Fruit fly (Drosophila melanogaster): ENCODE results near the gene CG33303.

The CG33303 gene

DNA sequence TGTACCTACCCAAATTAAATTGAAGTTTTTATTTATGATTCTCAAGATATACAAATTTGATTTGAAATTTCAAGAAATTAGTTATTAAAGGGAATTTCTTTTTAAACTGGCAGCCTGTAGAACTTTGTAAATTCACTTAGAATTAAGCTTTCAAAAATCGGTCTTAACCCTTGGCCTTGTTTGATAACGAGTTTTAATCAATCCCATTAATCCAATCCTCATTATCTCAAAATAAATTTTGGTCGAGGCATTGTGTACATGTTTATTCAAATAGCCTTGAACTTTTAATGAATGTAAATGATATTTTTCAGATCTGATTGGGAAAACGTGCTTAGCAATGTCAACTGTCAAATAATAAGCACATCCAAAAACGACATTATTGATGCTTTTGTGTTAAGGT, 35.7 kb downstream of the CG33303 start:
- TF ChIP-seq CG8301 (tag; optimal IDR thresholded peaks at IDR 0.05) (no peak), CG12605 (GFP tag; IDR thresholded peaks at IDR 0.05) (no peak), Ets98B (GFP tag; IDR thresholded peaks at IDR 0.05) (no peak), D1 (tag; optimal IDR thresholded peaks at IDR 0.05) (no peak), CG17806 (tag; optimal IDR thresholded peaks at IDR 0.05) (no peak), CG34367 (tag; optimal IDR thresholded peaks at IDR 0.05) (no peak), rn (GFP tag; IDR thresholded peaks at IDR 0.05) (no peak), CG8159 (tag; optimal IDR thresholded peaks at IDR 0.05) (no peak), CG9948 (tag; optimal IDR thresholded peaks at IDR 0.05) (no peak), Pif1A (GFP tag; optimal IDR thresholded peaks at IDR 0.05) (no peak), gl (tag; optimal IDR thresholded peaks at IDR 0.05) (no peak), fd96Ca (GFP tag; IDR thresholded peaks at IDR 0.05) (no peak), CG15710 (tag; optimal IDR thresholded peaks at IDR 0.05) (no peak), CG10348 (GFP tag; IDR thresholded peaks at IDR 0.05) (no peak), CG32121 (GFP tag; IDR thresholded peaks at IDR 0.05) (no peak), Snoo (tag; optimal IDR thresholded peaks at IDR 0.05) (no peak), CG14655 (GFP tag; optimal IDR thresholded peaks at IDR 0.05) (no peak), EcR (GFP tag; optimal IDR thresholded peaks at IDR 0.05) (no peak), CG4496 (GFP tag; IDR thresholded peaks at IDR 0.05) (no peak), CG13204 (GFP tag; optimal IDR thresholded peaks at IDR 0.05) (no peak)

DNA sequence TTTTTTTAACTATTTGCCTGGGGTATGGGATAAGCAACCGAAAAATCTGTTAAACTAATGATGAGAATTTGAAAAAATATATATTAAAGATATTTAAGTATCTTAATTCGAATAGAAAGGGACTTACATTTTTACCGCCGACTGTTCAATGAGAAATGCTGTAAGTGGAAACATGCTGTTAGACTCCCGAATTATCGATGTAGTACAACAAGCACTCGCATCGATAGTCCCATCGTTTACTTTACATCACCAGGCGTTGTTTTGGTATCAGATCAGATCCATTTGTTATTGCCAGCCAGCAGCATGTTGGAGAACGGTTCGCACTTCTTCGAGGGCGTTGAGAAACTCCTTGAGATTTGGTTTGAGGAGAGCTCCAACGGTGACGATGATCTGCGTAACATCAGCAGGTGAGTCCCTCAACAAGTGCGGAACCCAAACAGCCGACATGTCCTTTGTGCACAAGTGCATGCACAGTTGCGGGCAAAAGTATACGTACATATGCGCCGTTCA, 36.3 kb downstream of the CG33303 start, which contains the start of gene SamDC:
Gene SamDC (plus strand): TSS at position 246 of the 510 bp plus-strand sequence.
- TF ChIP-seq Ets98B (GFP tag; IDR thresholded peaks at IDR 0.05) (peak; percentile 36; the same call in 1 of the 2 replicates), Pif1B (GFP tag; optimal IDR thresholded peaks at IDR 0.05) (no peak), gl (tag; optimal IDR thresholded peaks at IDR 0.05) (no peak), CG4496 (GFP tag; IDR thresholded peaks at IDR 0.05) (no peak), CG34367 (tag; optimal IDR thresholded peaks at IDR 0.05) (no peak), CG14655 (GFP tag; optimal IDR thresholded peaks at IDR 0.05) (no peak), fd96Ca (GFP tag; IDR thresholded peaks at IDR 0.05) (no peak), CG15710 (tag; optimal IDR thresholded peaks at IDR 0.05) (peak; percentile 36), D1 (tag; optimal IDR thresholded peaks at IDR 0.05) (no peak), rn (GFP tag; IDR thresholded peaks at IDR 0.05) (no peak), CG13204 (GFP tag; optimal IDR thresholded peaks at IDR 0.05) (no peak), CG32121 (GFP tag; IDR thresholded peaks at IDR 0.05) (peak; percentile 11; the same call in 1 of the 2 replicates), Pif1A (GFP tag; optimal IDR thresholded peaks at IDR 0.05) (peak; percentile 19), CG8159 (tag; optimal IDR thresholded peaks at IDR 0.05) (peak; percentile 39), CG10348 (GFP tag; IDR thresholded peaks at IDR 0.05) (no peak), EcR (GFP tag; optimal IDR thresholded peaks at IDR 0.05) (no peak), CG9948 (tag; optimal IDR thresholded peaks at IDR 0.05) (peak; percentile 3), CG8301 (tag; optimal IDR thresholded peaks at IDR 0.05) (no peak), CG12605 (GFP tag; IDR thresholded peaks at IDR 0.05) (0 out of 2 replicates have a peak, but pooled peaks have one; percentile 23), Snoo (tag; optimal IDR thresholded peaks at IDR 0.05) (peak; percentile 25), CG17806 (tag; optimal IDR thresholded peaks at IDR 0.05) (no peak)

dm6 chr2L:10334854-10335277, 40.7 kb downstream of the CG33303 start:
- TF ChIP-seq CG13204 (GFP tag; optimal IDR thresholded peaks at IDR 0.05) (no peak), CG4496 (GFP tag; IDR thresholded peaks at IDR 0.05) (no peak), fd96Ca (GFP tag; IDR thresholded peaks at IDR 0.05) (no peak), CG10348 (GFP tag; IDR thresholded peaks at IDR 0.05) (no peak), Snoo (tag; optimal IDR thresholded peaks at IDR 0.05) (peak; percentile 30), CG9948 (tag; optimal IDR thresholded peaks at IDR 0.05) (peak; percentile 5), EcR (GFP tag; optimal IDR thresholded peaks at IDR 0.05) (peak; percentile 84), CG12605 (GFP tag; IDR thresholded peaks at IDR 0.05) (no peak), gl (tag; optimal IDR thresholded peaks at IDR 0.05) (peak; percentile 28), CG32121 (GFP tag; IDR thresholded peaks at IDR 0.05) (peak; percentile 51; the same call in 1 of the 2 replicates), Pif1B (GFP tag; optimal IDR thresholded peaks at IDR 0.05) (peak; percentile 63), CG8301 (tag; optimal IDR thresholded peaks at IDR 0.05) (peak; percentile 21), CG8159 (tag; optimal IDR thresholded peaks at IDR 0.05) (no peak), Pif1A (GFP tag; optimal IDR thresholded peaks at IDR 0.05) (no peak), CG15710 (tag; optimal IDR thresholded peaks at IDR 0.05) (peak; percentile 14), rn (GFP tag; IDR thresholded peaks at IDR 0.05) (no peak), CG34367 (tag; optimal IDR thresholded peaks at IDR 0.05) (peak; percentile 48), D1 (tag; optimal IDR thresholded peaks at IDR 0.05) (no peak), CG17806 (tag; optimal IDR thresholded peaks at IDR 0.05) (peak; percentile 28), Ets98B (GFP tag; IDR thresholded peaks at IDR 0.05) (peak; percentile 64; the same call in 1 of the 2 replicates), CG14655 (GFP tag; optimal IDR thresholded peaks at IDR 0.05) (no peak)

DNA sequence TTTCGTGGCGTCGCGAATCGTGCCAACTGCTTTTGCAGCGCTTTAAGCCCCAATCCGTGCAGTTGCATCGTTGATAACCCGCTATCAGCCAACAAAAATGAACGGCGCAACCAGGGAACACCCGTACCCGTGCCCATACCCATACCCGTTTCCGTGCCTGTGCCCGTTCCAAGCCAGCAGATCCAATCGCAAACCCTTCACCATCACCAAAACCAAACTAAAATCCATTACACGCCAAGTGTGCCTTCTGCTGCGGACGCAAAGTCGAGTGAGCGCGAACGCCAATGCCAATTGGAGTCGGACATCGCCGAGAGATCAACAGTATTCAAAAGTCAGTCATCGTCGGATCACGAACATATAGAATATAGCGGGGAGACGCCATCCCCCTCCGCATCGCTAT, 41.3 kb downstream of the CG33303 start:
- TF ChIP-seq CG4496 (GFP tag; IDR thresholded peaks at IDR 0.05): no peak
- no peak for TF ChIP-seq CG17806 (tag; optimal IDR thresholded peaks at IDR 0.05)
- no peak for TF ChIP-seq CG15710 (tag; optimal IDR thresholded peaks at IDR 0.05)
- TF ChIP-seq CG8159 (tag; optimal IDR thresholded peaks at IDR 0.05): no peak
- TF ChIP-seq D1 (tag; optimal IDR thresholded peaks at IDR 0.05): no peak
- TF ChIP-seq gl (tag; optimal IDR thresholded peaks at IDR 0.05): no peak
- no peak for TF ChIP-seq Snoo (tag; optimal IDR thresholded peaks at IDR 0.05)
- TF ChIP-seq CG14655 (GFP tag; optimal IDR thresholded peaks at IDR 0.05): no peak
- TF ChIP-seq Pif1A (GFP tag; optimal IDR thresholded peaks at IDR 0.05): no peak
- TF ChIP-seq EcR (GFP tag; optimal IDR thresholded peaks at IDR 0.05): no peak
- TF ChIP-seq CG8301 (tag; optimal IDR thresholded peaks at IDR 0.05): no peak

dm6 chr2L:10333091-10333991, 42.2 kb downstream of the CG33303 start, which contains the start of gene GATAd:
Gene GATAd (plus strand): TSS chr2L:10333734.
- TF ChIP-seq CG34367 (tag; optimal IDR thresholded peaks at IDR 0.05) (no peak), CG9948 (tag; optimal IDR thresholded peaks at IDR 0.05) (no peak), CG4496 (GFP tag; IDR thresholded peaks at IDR 0.05) (no peak), fd96Ca (GFP tag; IDR thresholded peaks at IDR 0.05) (no peak), Pif1A (GFP tag; optimal IDR thresholded peaks at IDR 0.05) (no peak), EcR (GFP tag; optimal IDR thresholded peaks at IDR 0.05) (no peak), D1 (tag; optimal IDR thresholded peaks at IDR 0.05) (no peak), Pif1B (GFP tag; optimal IDR thresholded peaks at IDR 0.05) (no peak), CG8159 (tag; optimal IDR thresholded peaks at IDR 0.05) (no peak), CG17806 (tag; optimal IDR thresholded peaks at IDR 0.05) (no peak), CG14655 (GFP tag; optimal IDR thresholded peaks at IDR 0.05) (no peak), CG13204 (GFP tag; optimal IDR thresholded peaks at IDR 0.05) (no peak), CG12605 (GFP tag; IDR thresholded peaks at IDR 0.05) (no peak), Ets98B (GFP tag; IDR thresholded peaks at IDR 0.05) (no peak), rn (GFP tag; IDR thresholded peaks at IDR 0.05) (no peak), Snoo (tag; optimal IDR thresholded peaks at IDR 0.05) (no peak)

Measured in whole organism, pupa.